Fruit fly (Drosophila melanogaster) whole organism, prepupa: ENCODE measurements around the gene CG11417.

Experiments
- Blimp-1 ChIP-seq: fragments of 200-800 bp; sonication (Bioruptor generic); optimal IDR thresholded peaks from 3 replicates; lab custom pipeline; 2017; ENCODE audit warnings: missing biosample characterization, missing genetic modification characterization, mild to moderate bottlenecking, moderate library complexity, missing genetic modification reagents
- CG11294 ChIP-seq: fragments of 200-800 bp; sonication (Bioruptor generic); IDR thresholded peaks from 2 replicates; pipeline ENCODE4 v1.3.6; 2022; ENCODE audit warnings: missing biosample characterization, missing genetic modification characterization
- CG1621 ChIP-seq: fragments of 200-800 bp; sonication (Bioruptor generic); optimal IDR thresholded peaks from 3 replicates; lab custom pipeline; 2018; ENCODE audit warnings: missing biosample characterization, mild to moderate bottlenecking, missing genetic modification characterization
- CG6163 ChIP-seq: fragments of 200-800 bp; sonication (Bioruptor generic); IDR thresholded peaks from 3 replicates; pipeline ENCODE4 v1.3.6; 2022; ENCODE audit warnings: missing biosample characterization, missing genetic modification characterization
- CG6792 ChIP-seq: fragments of 200-800 bp; sonication (Bioruptor generic); optimal IDR thresholded peaks from 3 replicates; lab custom pipeline; 2016; ENCODE audit warnings: missing biosample characterization, missing genetic modification characterization
- CG6808 ChIP-seq: fragments of 200-800 bp; sonication (Bioruptor generic); optimal IDR thresholded peaks from 3 replicates; lab custom pipeline; 2017; ENCODE audit warnings: missing biosample characterization, missing genetic modification characterization, mild to moderate bottlenecking, moderate library complexity, missing genetic modification reagents
- Eip75B ChIP-seq: fragments of 200-800 bp; sonication (Bioruptor generic); optimal IDR thresholded peaks from 3 replicates; lab custom pipeline; 2016; ENCODE audit warnings: missing biosample characterization, missing genetic modification characterization
- Met ChIP-seq: fragments of 200-800 bp; sonication (Bioruptor generic); optimal IDR thresholded peaks from 3 replicates; lab custom pipeline; 2016; ENCODE audit warnings: missing biosample characterization, missing genetic modification characterization
- fd59A ChIP-seq: fragments of 200-800 bp; sonication (Bioruptor generic); optimal IDR thresholded peaks from 2 replicates; lab custom pipeline; 2017; ENCODE audit warnings: missing biosample characterization, mild to moderate bottlenecking, missing genetic modification characterization, missing genetic modification reagents
- topi ChIP-seq: fragments of 200-800 bp; sonication (Bioruptor generic); optimal IDR thresholded peaks from 3 replicates; lab custom pipeline; 2016; ENCODE audit warnings: missing biosample characterization, missing genetic modification characterization
- vri ChIP-seq: fragments of 200-800 bp; sonication (Bioruptor generic); optimal IDR thresholded peaks from 3 replicates; lab custom pipeline; 2016; ENCODE audit warnings: missing biosample characterization, mild to moderate bottlenecking, missing genetic modification characterization

dm6 chrX:1349255-1349654 is 4.6 kb upstream of the CG11417 start, which contains the start of gene MTPAP:
- TF ChIP-seq CG6792 (GFP tag; lab: Kevin White, UChicago) (no peak), Met (GFP tag; lab: Kevin White, UChicago) (no peak), vri (GFP tag; lab: Kevin White, UChicago) (no peak), CG6163 (GFP tag; lab: Robert Waterston, UW) (no peak), Blimp-1 (no peak), fd59A (GFP tag; lab: Kevin White, UChicago) (no peak), CG1621 (tag; lab: Kevin White, UChicago) (no peak), Eip75B (no peak), topi (no peak), CG6808 (GFP tag; lab: Kevin White, UChicago) (no peak), CG11294 (GFP tag; lab: Robert Waterston, UW) (no peak)
